Worm (Caenorhabditis elegans): ENCODE results near the gene nlp-31.

The nlp-31 gene

DNA sequence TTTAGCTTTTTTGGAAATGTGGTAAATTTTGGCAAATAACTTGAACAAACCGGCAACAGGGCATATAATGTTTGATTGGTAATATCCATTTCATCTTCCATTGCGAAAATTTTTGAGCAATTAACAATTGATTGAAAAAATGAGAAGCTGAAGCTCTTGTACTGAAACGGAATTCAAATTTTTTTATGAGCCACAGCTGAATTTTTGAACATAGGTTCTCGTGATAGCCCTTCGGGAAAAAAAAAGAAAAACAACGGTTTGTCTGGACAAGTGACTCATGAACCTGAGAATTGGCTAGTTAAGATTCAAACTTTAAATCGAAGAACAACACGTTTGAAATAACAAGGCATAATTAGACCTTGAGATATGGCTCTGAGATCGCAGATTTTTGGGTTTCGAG lies 16.0 kb downstream of the nlp-31 start, which contains the start of gene srx-62:
Gene srx-62 (minus strand): TSS at position 101 of the 400 bp plus-strand sequence.
- TF ChIP-seq ceh-13 (GFP tag; optimal IDR thresholded peaks at IDR 0.05) (no peak), B0310.2 (tag; optimal IDR thresholded peaks at IDR 0.05) (no peak), hnd-1 (tag; optimal IDR thresholded peaks at IDR 0.05) (no peak), flt-1 (GFP tag; IDR thresholded peaks at IDR 0.05) (no peak), tra-4 (tag; optimal IDR thresholded peaks at IDR 0.05) (no peak), hmg-4 (GFP tag; optimal IDR thresholded peaks at IDR 0.05) (no peak), tbx-11 (GFP tag; IDR thresholded peaks at IDR 0.05) (no peak), pes-1 (GFP tag; IDR thresholded peaks at IDR 0.05) (no peak), hmbx-1 (tag; optimal IDR thresholded peaks at IDR 0.05) (no peak), ets-7 (tag; optimal IDR thresholded peaks at IDR 0.05) (no peak), aly-1 (tag; optimal IDR thresholded peaks at IDR 0.05) (no peak), F13C5.2 (tag; optimal IDR thresholded peaks at IDR 0.05) (no peak)

DNA sequence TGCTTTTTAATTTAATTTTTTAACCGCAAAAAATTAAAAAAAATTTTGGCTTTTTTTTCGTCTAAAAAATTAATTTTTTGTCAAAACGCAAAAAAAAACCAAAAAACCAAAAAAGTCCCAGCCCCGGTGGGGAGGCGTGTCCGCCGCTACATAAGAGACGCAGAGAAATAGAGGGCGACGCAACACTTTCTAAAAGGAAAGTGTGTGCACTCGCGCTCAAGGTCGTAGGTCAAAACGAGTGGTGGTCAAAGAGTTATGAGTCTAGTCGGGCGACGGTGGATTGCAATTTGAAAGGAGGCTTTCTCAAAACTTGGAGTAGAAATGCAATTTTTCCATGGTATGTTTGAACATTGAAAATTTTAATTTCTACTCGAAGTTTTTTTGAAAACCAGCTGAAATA lies 24.7 kb downstream of the nlp-31 start:
- TF ChIP-seq aly-1 (tag; optimal IDR thresholded peaks at IDR 0.05) (no peak), hmbx-1 (tag; optimal IDR thresholded peaks at IDR 0.05) (no peak), ama-1 (optimal IDR thresholded peaks at IDR 0.05) (no peak), F13C5.2 (tag; optimal IDR thresholded peaks at IDR 0.05) (no peak), ets-7 (tag; optimal IDR thresholded peaks at IDR 0.05) (no peak), sea-1 (GFP tag; conservative IDR thresholded peaks at IDR 0.05) (no peak), tbx-11 (GFP tag; IDR thresholded peaks at IDR 0.05) (no peak), hmg-4 (GFP tag; optimal IDR thresholded peaks at IDR 0.05) (no peak), tra-4 (tag; optimal IDR thresholded peaks at IDR 0.05) (no peak), scrt-1 (GFP tag; IDR thresholded peaks at IDR 0.05) (no peak)

DNA sequence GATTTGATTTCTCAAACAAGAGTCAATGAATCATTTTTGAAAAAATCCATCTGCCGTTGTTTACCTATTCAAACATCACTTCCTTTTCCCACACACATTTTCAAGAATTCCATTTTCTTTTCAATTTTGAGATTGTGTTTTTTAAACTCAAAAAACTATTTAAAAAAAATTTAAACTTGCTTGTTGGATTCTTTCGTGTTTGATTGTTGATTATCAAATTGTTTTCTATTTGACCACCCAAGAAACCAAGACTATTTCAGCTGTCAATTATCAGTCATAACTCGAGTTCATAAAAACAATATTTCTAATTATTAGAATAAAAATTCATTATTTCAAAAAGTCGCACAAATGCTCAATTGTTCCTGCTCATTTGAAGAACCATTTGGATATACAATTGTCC lies 25.4 kb downstream of the nlp-31 start, which contains the start of gene srh-8:
Gene srh-8 (plus strand): TSS at position 301 of the 400 bp plus-strand sequence.
- TF ChIP-seq aly-1 (tag; optimal IDR thresholded peaks at IDR 0.05) = no peak
- no peak for TF ChIP-seq sea-1 (GFP tag; conservative IDR thresholded peaks at IDR 0.05)
- TF ChIP-seq B0310.2 (tag; optimal IDR thresholded peaks at IDR 0.05) = no peak
- no peak for TF ChIP-seq ceh-13 (GFP tag; optimal IDR thresholded peaks at IDR 0.05)
- no peak for TF ChIP-seq pes-1 (GFP tag; IDR thresholded peaks at IDR 0.05)
- TF ChIP-seq tbx-37 (GFP tag; conservative IDR thresholded peaks at IDR 0.05) = no peak
- TF ChIP-seq hmbx-1 (tag; optimal IDR thresholded peaks at IDR 0.05) = no peak
- TF ChIP-seq F13C5.2 (tag; optimal IDR thresholded peaks at IDR 0.05) = no peak
- TF ChIP-seq hmg-4 (GFP tag; optimal IDR thresholded peaks at IDR 0.05) = no peak
- TF ChIP-seq hnd-1 (tag; optimal IDR thresholded peaks at IDR 0.05) = no peak
- no peak for TF ChIP-seq scrt-1 (GFP tag; IDR thresholded peaks at IDR 0.05)
- TF ChIP-seq ets-7 (tag; optimal IDR thresholded peaks at IDR 0.05) = no peak
- TF ChIP-seq tbx-11 (GFP tag; IDR thresholded peaks at IDR 0.05) = no peak
- TF ChIP-seq ceh-36 (tag; optimal IDR thresholded peaks at IDR 0.05) = no peak

DNA sequence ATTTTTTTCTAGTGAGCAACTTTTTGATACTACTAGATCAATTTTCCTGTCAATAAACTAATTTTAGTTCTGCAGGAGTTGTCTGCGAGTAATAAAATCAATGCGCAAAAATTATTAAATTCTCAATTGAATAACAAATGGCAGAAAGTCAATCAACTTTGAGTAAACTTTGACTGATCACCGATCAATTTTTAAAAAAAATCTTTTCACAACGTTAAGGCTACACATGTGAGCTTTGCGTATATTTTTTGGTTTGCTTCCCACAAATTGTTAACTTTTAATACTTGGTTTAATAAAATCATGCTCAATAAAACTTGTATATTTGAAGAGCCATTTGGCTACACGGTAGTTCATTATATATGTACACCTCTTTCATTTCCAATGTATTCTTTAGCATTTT lies 28.1 kb downstream of the nlp-31 start, which contains the start of gene srh-7:
Gene srh-7 (plus strand): TSS at position 301 of the 400 bp plus-strand sequence.
- no peak for TF ChIP-seq tra-4 (tag; optimal IDR thresholded peaks at IDR 0.05)
- no peak for TF ChIP-seq flt-1 (GFP tag; IDR thresholded peaks at IDR 0.05)
- TF ChIP-seq hnd-1 (tag; optimal IDR thresholded peaks at IDR 0.05) = no peak
- TF ChIP-seq ama-1 (optimal IDR thresholded peaks at IDR 0.05) = no peak
- TF ChIP-seq tbx-37 (GFP tag; conservative IDR thresholded peaks at IDR 0.05) = no peak
- TF ChIP-seq tbx-11 (GFP tag; IDR thresholded peaks at IDR 0.05) = no peak
- no peak for TF ChIP-seq pes-1 (GFP tag; IDR thresholded peaks at IDR 0.05)
- TF ChIP-seq hmg-4 (GFP tag; optimal IDR thresholded peaks at IDR 0.05) = no peak
- TF ChIP-seq ceh-13 (GFP tag; optimal IDR thresholded peaks at IDR 0.05) = no peak
- TF ChIP-seq F13C5.2 (tag; optimal IDR thresholded peaks at IDR 0.05) = no peak

DNA sequence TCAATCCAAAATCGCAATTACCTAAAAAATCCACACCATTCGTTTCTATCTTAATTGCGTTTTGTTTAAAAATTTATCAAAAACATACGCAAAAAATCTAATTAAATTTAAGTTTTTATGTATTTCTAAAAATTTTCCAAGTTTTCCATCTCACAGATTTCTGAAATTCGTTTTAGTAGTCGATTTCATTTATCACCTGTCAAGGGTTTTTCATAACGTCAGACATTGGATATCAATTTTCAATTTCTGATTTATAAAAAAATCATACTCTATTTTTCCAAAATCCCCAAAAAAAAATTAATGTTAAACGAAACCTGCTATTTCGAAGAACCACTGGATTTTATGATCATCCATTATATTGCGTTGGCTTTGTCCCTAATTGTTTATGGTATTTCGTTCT lies 30.3 kb downstream of the nlp-31 start, which contains the start of gene srh-4:
Gene srh-4 (plus strand): TSS at position 301 of the 400 bp plus-strand sequence.
- no peak for TF ChIP-seq ceh-13 (GFP tag; optimal IDR thresholded peaks at IDR 0.05)
- no peak for TF ChIP-seq aly-1 (tag; optimal IDR thresholded peaks at IDR 0.05)
- no peak for TF ChIP-seq F13C5.2 (tag; optimal IDR thresholded peaks at IDR 0.05)
- no peak for TF ChIP-seq B0310.2 (tag; optimal IDR thresholded peaks at IDR 0.05)
- TF ChIP-seq hmg-4 (GFP tag; optimal IDR thresholded peaks at IDR 0.05) = no peak
- no peak for TF ChIP-seq sea-1 (GFP tag; conservative IDR thresholded peaks at IDR 0.05)
- TF ChIP-seq ets-7 (tag; optimal IDR thresholded peaks at IDR 0.05) = no peak
- no peak for TF ChIP-seq tra-4 (tag; optimal IDR thresholded peaks at IDR 0.05)
- no peak for TF ChIP-seq ceh-36 (tag; optimal IDR thresholded peaks at IDR 0.05)
- no peak for TF ChIP-seq flt-1 (GFP tag; IDR thresholded peaks at IDR 0.05)
- no peak for TF ChIP-seq scrt-1 (GFP tag; IDR thresholded peaks at IDR 0.05)
- no peak for TF ChIP-seq hmbx-1 (tag; optimal IDR thresholded peaks at IDR 0.05)
- no peak for TF ChIP-seq pes-1 (GFP tag; IDR thresholded peaks at IDR 0.05)
- no peak for TF ChIP-seq tbx-11 (GFP tag; IDR thresholded peaks at IDR 0.05)
- no peak for TF ChIP-seq tbx-37 (GFP tag; conservative IDR thresholded peaks at IDR 0.05)
- no peak for TF ChIP-seq ama-1 (optimal IDR thresholded peaks at IDR 0.05)
- no peak for TF ChIP-seq hnd-1 (tag; optimal IDR thresholded peaks at IDR 0.05)

DNA sequence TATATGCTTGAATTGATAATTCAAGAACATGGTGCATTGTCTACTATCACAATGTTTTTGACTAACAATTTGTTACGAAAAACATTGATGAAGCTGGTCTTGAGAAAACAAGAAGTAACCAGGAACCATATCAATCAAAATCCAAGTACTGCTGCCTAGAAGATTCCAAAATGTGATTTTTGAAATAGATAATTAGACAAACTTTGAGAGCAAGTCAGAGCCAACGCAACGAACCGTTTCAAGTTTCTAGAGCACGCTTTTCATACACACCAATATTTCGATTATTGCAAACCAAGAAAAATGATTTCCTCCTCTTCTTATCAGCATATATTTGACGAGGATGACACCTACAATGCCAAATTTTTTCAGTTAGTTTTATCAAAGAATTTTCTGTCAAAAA lies 36.9 kb downstream of the nlp-31 start, which contains the start of gene srw-89:
Gene srw-89 (plus strand): TSS at position 301 of the 400 bp plus-strand sequence.
- TF ChIP-seq F13C5.2 (tag; optimal IDR thresholded peaks at IDR 0.05) = no peak
- no peak for TF ChIP-seq ceh-13 (GFP tag; optimal IDR thresholded peaks at IDR 0.05)
- no peak for TF ChIP-seq tra-4 (tag; optimal IDR thresholded peaks at IDR 0.05)
- TF ChIP-seq sea-1 (GFP tag; conservative IDR thresholded peaks at IDR 0.05) = no peak
- no peak for TF ChIP-seq flt-1 (GFP tag; IDR thresholded peaks at IDR 0.05)
- TF ChIP-seq tbx-37 (GFP tag; conservative IDR thresholded peaks at IDR 0.05) = no peak
- no peak for TF ChIP-seq ama-1 (optimal IDR thresholded peaks at IDR 0.05)
- no peak for TF ChIP-seq tbx-11 (GFP tag; IDR thresholded peaks at IDR 0.05)
- TF ChIP-seq scrt-1 (GFP tag; IDR thresholded peaks at IDR 0.05) = no peak
- no peak for TF ChIP-seq ceh-36 (tag; optimal IDR thresholded peaks at IDR 0.05)

DNA sequence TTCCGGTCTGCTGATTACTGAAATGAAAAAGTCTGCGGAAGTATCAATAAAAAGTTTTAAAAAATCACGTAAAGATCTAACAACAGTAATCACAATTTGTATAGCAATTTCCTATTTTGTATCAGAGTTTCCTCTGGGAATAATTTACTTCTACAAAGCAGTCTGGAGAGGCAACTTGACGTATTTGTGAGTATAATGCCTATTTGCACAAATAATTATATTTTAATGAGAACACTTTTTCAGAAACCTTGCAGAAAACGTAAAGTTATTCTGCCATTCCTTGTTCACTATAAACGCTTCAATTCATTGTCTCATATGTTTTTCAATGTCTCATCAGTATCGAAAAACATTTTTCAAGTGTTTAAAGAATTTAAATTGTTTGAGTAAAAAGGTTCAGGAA lies 38.7 kb downstream of the nlp-31 start:
- TF ChIP-seq ceh-13 (GFP tag; optimal IDR thresholded peaks at IDR 0.05) (no peak), flt-1 (GFP tag; IDR thresholded peaks at IDR 0.05) (no peak)

DNA sequence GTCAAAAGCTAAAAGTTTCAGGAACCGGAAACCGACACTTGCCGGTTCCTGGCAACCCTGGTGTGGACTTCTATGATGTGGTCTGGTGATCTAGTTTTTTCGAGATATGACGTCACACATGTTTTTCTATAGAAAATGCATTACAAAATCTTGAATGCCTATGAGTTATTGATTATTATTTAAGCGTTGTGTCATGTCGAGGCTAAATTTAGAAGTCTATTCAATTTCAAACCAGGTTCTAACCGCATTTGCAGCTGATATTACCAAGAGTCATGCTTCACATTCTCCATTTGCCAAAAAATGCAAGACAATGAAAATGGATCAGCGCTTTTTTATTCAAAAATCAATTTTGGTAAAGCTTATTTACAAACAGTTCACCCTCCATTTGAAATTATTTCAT lies 39.3 kb downstream of the nlp-31 start, which contains the start of gene K09D9.3:
Gene K09D9.3 (plus strand): TSS at position 301 of the 400 bp plus-strand sequence.
- TF ChIP-seq ets-7 (tag; optimal IDR thresholded peaks at IDR 0.05) (no peak), tra-4 (tag; optimal IDR thresholded peaks at IDR 0.05) (no peak), ceh-13 (GFP tag; optimal IDR thresholded peaks at IDR 0.05) (no peak), B0310.2 (tag; optimal IDR thresholded peaks at IDR 0.05) (no peak), ama-1 (optimal IDR thresholded peaks at IDR 0.05) (no peak), ceh-36 (tag; optimal IDR thresholded peaks at IDR 0.05) (no peak), hmbx-1 (tag; optimal IDR thresholded peaks at IDR 0.05) (no peak), scrt-1 (GFP tag; IDR thresholded peaks at IDR 0.05) (no peak), sea-1 (GFP tag; conservative IDR thresholded peaks at IDR 0.05) (no peak), hnd-1 (tag; optimal IDR thresholded peaks at IDR 0.05) (no peak), flt-1 (GFP tag; IDR thresholded peaks at IDR 0.05) (no peak), tbx-37 (GFP tag; conservative IDR thresholded peaks at IDR 0.05) (no peak), F13C5.2 (tag; optimal IDR thresholded peaks at IDR 0.05) (no peak), hmg-4 (GFP tag; optimal IDR thresholded peaks at IDR 0.05) (no peak), pes-1 (GFP tag; IDR thresholded peaks at IDR 0.05) (no peak)

Measured in whole organism, early embryonic.